Fruit fly (Drosophila melanogaster): Measurements from ENCODE around the gene HLH4C.

Gene HLH4C

dm6 chrX:4647316-4648046 lies at the start of gene HLH4C, which contains the start of gene mRpL30:
TSS of gene HLH4C (minus strand) at chrX:4647414.
TSS of gene mRpL30 (plus strand) at chrX:4647871.
- TF ChIP-seq noc (tag; optimal IDR thresholded peaks at IDR 0.05) = no peak

dm6 chrX:4694104-4694503 lies 46.9 kb upstream of the HLH4C start:
- TF ChIP-seq noc (tag; optimal IDR thresholded peaks at IDR 0.05) = no peak

- TF ChIP-seq noc (tag; optimal IDR thresholded peaks at IDR 0.05) = no peak
Observed at dm6 chrX:4692963-4693362, 45.7 kb upstream of the HLH4C start.

- no peak for TF ChIP-seq noc (tag; optimal IDR thresholded peaks at IDR 0.05)
Observed at dm6 chrX:4691226-4691625, 44.0 kb upstream of the HLH4C start.

DNA sequence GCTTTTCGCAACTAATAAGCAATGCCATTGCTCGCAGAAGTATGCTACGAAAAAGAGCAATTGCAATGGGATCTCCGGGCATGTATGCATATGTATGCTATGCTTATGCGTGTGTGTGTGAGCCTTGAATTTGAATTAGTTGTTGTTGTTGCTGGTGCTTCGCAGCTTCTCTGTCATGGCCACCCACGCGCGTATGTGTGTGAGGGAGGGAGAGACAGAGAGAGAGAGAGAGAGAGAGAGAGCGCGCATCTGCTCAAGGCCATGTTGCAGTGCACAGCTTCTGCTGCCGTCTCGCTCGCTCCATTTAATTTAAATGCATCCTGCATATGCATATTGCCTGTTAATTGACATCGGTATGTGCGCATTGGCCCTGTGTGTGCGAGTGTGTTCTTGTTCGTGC lies 43.6 kb upstream of the HLH4C start:
- no peak for TF ChIP-seq noc (tag; optimal IDR thresholded peaks at IDR 0.05)

DNA sequence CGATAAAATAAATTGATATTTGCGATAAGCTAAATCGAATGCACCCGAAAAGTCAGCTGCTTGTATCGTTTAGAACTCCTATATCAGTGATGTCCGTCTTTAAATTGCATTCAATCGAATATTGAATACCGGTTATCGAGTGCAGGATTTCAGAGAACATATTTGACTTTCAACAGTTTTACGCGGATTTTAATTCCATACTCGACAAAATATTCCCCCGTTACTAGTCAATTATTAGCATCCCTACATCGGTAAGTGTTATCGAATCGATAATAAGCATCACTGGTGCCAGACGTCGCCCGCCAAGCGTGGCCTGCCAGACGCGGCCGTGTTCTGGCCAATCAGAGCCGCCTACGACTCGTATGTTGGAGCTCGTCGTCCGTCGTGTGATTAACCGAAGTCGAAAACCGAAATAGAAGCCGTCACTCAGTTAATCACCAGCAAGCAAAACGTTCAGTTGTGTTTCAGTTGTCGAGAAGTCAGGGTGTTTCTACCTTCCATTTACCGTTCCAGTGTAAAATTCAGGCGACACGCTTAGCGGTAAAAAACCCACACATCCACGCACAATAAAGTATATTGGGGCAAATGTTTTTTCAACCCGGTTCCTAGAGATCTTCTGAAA lies 40.7 kb upstream of the HLH4C start, which contains the start of gene ctp:
Gene ctp, plus strand, starts transcription at position 23 of the 622 bp plus-strand sequence.
- peak; percentile 43 for TF ChIP-seq noc (tag; optimal IDR thresholded peaks at IDR 0.05)

- no peak for TF ChIP-seq noc (tag; optimal IDR thresholded peaks at IDR 0.05)
Observed at dm6 chrX:4686723-4687122, 39.5 kb upstream of the HLH4C start, which contains the start of gene Pp2C1. TSS of gene Pp2C1 (minus strand) at chrX:4686903.

- TF ChIP-seq noc (tag; optimal IDR thresholded peaks at IDR 0.05) = peak; percentile 19
Observed at dm6 chrX:4686150-4686549, 38.9 kb upstream of the HLH4C start.

- peak; percentile 70 for TF ChIP-seq noc (tag; optimal IDR thresholded peaks at IDR 0.05)
Observed at dm6 chrX:4684444-4684924, 37.3 kb upstream of the HLH4C start.

DNA sequence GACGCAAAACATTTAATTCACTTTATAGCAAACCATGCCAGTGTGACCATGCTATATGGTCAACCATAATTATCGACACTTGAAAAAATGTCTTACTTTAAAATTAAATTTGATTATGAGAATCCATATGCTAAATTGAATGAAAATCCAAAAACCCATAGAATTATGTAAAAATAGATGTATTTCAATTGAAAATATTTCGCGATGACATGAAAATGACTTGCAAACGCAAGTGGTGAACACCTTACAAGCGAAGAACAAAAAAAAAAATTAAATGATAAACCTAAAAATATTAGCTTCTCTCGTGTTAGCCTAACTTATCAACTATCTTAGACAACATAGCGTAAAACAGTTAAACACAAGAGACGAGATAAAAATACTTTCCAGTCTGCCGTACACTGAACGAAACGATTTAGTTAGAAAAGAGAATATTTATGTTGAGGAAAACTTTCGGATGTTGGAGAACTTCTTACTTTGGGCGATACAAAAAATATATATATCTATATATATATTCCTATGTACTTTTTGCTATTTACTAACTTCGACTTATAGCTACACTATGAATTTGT lies 32.7 kb upstream of the HLH4C start:
- TF ChIP-seq noc (tag; optimal IDR thresholded peaks at IDR 0.05) = peak; percentile 27

DNA sequence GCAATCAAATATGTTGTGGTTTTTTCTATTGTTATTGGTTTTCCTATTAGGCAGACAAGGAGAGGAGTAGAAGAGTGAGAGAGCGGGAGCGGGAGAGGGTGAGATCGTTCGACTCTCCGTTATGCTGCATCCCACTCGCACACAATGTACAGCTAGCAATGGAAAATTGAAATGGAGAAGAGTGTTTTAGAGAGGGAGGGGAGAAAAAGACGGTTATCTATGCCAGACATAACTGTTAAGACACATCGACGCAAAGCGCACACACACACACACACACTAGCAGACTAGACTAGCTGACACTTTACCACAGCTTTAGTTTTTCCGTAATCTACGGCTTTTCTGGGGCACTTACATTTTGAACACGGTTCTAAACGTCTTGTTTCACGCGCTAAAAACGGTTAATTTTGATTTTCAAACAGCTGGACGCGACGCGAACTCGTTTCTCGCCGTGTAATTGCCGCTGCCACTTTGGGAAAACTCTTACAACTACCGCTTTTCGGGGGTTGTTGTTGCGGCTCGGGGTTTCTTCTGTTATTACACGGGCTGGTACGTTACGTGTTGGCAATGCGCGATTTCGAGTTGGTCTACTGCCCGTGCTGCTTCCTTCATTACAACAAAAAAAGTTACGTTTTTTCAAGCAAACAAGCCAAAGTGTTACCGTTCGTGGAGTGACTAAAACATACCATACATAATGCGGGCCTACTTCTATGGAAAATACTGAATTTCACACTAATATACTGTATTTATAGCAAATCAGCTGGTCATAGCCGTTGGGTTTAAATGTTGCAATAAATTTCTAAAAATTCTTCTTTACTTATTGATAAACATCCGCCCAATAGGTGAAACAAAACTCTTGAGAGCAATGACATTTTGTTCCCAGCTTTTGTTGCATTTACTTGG lies 31.9 kb upstream of the HLH4C start, which contains the start of gene fzr:
Gene fzr, minus strand, starts transcription at position 625 of the 900 bp plus-strand sequence.
- TF ChIP-seq noc (tag; optimal IDR thresholded peaks at IDR 0.05) = no peak

- TF ChIP-seq noc (tag; optimal IDR thresholded peaks at IDR 0.05) = no peak
Observed at dm6 chrX:4678146-4678912, 31.1 kb upstream of the HLH4C start.

- TF ChIP-seq noc (tag; optimal IDR thresholded peaks at IDR 0.05) = no peak
Observed at dm6 chrX:4677427-4677826, 30.2 kb upstream of the HLH4C start.

DNA sequence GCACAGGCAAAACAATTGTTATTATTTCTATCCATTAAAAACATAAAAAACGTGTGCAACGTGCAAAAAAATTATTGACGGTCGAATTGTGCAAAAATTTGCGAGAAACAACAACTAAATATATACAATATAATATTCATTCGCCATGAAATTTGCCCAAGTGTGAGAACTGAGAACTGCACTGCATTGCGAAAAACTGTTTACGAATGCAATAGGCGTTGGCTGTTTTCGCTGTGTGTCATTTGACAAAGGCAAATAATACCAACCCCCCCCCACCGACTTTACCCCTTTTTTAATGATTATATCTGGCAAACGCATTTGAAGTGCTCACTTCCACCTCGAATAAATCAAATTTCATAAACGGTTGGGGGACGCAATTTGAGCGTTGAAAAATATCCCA lies 27.8 kb upstream of the HLH4C start:
- no peak for TF ChIP-seq noc (tag; optimal IDR thresholded peaks at IDR 0.05)

DNA sequence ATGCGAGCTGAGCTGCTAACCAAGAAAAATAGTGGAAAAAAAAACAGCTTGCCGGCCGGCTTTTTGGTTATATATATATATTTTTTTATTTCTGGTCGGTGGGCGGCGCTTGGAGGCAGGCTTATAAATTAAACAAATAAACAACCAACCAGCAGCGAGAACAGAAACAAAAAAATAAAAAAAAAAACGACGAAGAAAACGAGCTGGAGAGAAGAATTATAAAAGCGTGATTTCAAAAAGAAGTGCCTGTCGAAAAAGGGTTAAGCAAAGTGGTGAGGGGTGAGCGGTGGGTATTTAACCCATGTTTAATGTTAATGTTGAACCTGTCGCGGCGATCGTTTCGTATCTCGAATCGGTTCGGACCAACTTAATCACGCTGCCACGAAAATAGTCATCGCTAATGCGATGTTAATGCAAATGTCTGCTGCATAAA lies 24.0 kb upstream of the HLH4C start:
- TF ChIP-seq noc (tag; optimal IDR thresholded peaks at IDR 0.05) = no peak
